Worm (Caenorhabditis elegans) whole organism, mixed stage, embryonic: ENCODE data around the gene C05B5.11.

Experiments
- M03D4.4 ChIP-seq: sonication (generic microtip); optimal IDR thresholded peaks from 2 replicates; lab custom pipeline; 2017; ENCODE audit warnings: mild to moderate bottlenecking, missing genetic modification characterization, missing compliant biosample characterization
- blmp-1 ChIP-seq: fragments of 150-350 bp; optimal IDR thresholded peaks from 2 replicates; lab custom pipeline; 2014; ENCODE audit warnings: missing biosample characterization, missing genetic modification characterization
- ceh-43 ChIP-seq: fragments of 200-800 bp; sonication (Bioruptor generic); optimal IDR thresholded peaks from 2 replicates; lab custom pipeline; 2018; ENCODE audit warnings: mild to moderate bottlenecking, missing genetic modification characterization, moderate library complexity, missing compliant biosample characterization
- ceh-83 ChIP-seq: fragments of 200-800 bp; sonication (Bioruptor generic); optimal IDR thresholded peaks from 2 replicates; lab custom pipeline; 2018; ENCODE audit warnings: mild to moderate bottlenecking, missing genetic modification characterization, missing compliant biosample characterization
- ces-1 ChIP-seq: fragments of 150-350 bp; optimal IDR thresholded peaks from 2 replicates; lab custom pipeline; 2014; ENCODE audit warnings: missing biosample characterization, missing genetic modification reagents, missing genetic modification characterization
- cnd-1 ChIP-seq: fragments of 200-800 bp; sonication (Bioruptor generic); optimal IDR thresholded peaks from 2 replicates; lab custom pipeline; 2018; ENCODE audit warnings: mild to moderate bottlenecking, missing genetic modification characterization, missing compliant biosample characterization
- elt-3 ChIP-seq: fragments of 150-350 bp; optimal IDR thresholded peaks from 2 replicates; lab custom pipeline; 2014; ENCODE audit warnings: missing biosample characterization, missing genetic modification characterization
- flh-1 ChIP-seq: fragments of 200-800 bp; sonication (Bioruptor generic); optimal IDR thresholded peaks from 2 replicates; lab custom pipeline; 2018; ENCODE audit warnings: mild to moderate bottlenecking, missing genetic modification characterization, moderate library complexity, missing compliant biosample characterization
- hlh-1 ChIP-seq: fragments of 150-350 bp; optimal IDR thresholded peaks from 2 replicates; lab custom pipeline; 2014; ENCODE audit warnings: missing biosample characterization, missing genetic modification reagents, missing genetic modification characterization
- lin-13 ChIP-seq: fragments of 150-350 bp; optimal IDR thresholded peaks from 2 replicates; lab custom pipeline; 2014; ENCODE audit warnings: missing biosample characterization, missing genetic modification characterization
- lin-32 ChIP-seq: fragments of 200-800 bp; sonication (Bioruptor generic); optimal IDR thresholded peaks from 2 replicates; lab custom pipeline; 2018; ENCODE audit warnings: mild to moderate bottlenecking, missing genetic modification characterization, missing compliant biosample characterization
- lsy-2 ChIP-seq: fragments of 150-350 bp; optimal IDR thresholded peaks from 2 replicates; lab custom pipeline; 2014; ENCODE audit warnings: missing biosample characterization, missing genetic modification characterization
- mab-5 ChIP-seq: fragments of 150-350 bp; optimal IDR thresholded peaks from 2 replicates; lab custom pipeline; 2014; ENCODE audit warnings: missing biosample characterization, missing genetic modification characterization
- mep-1 ChIP-seq: fragments of 150-350 bp; optimal IDR thresholded peaks from 2 replicates; lab custom pipeline; 2017; ENCODE audit warnings: missing biosample characterization, missing genetic modification reagents, missing genetic modification characterization, inconsistent platforms
- mls-2 ChIP-seq: sonication (generic microtip); optimal IDR thresholded peaks from 2 replicates; lab custom pipeline; 2016; ENCODE audit warnings: mild to moderate bottlenecking, missing genetic modification characterization, moderate library complexity, missing compliant biosample characterization
- nhr-2 ChIP-seq: fragments of 150-350 bp; optimal IDR thresholded peaks from 2 replicates; lab custom pipeline; 2014; ENCODE audit warnings: missing biosample characterization, missing genetic modification characterization
- nhr-237 ChIP-seq: fragments of 150-350 bp; optimal IDR thresholded peaks from 2 replicates; lab custom pipeline; 2014; ENCODE audit warnings: missing biosample characterization, missing genetic modification characterization
- nhr-76 ChIP-seq: sonication (generic microtip); optimal IDR thresholded peaks from 2 replicates; lab custom pipeline; 2017; ENCODE audit warnings: missing biosample characterization, missing genetic modification characterization
- pha-4 ChIP-seq: fragments of 150-350 bp; optimal IDR thresholded peaks from 2 replicates; lab custom pipeline; 2018; ENCODE audit warnings: missing biosample characterization, missing genetic modification reagents, missing genetic modification characterization
- sem-2 ChIP-seq: fragments of 200-800 bp; sonication (Bioruptor generic); optimal IDR thresholded peaks from 2 replicates; lab custom pipeline; 2018; ENCODE audit warnings: mild to moderate bottlenecking, missing genetic modification characterization, missing compliant biosample characterization
- unc-39 ChIP-seq: fragments of 150-350 bp; optimal IDR thresholded peaks from 2 replicates; lab custom pipeline; 2014; ENCODE audit warnings: missing biosample characterization, missing genetic modification characterization
- unc-62 ChIP-seq: fragments of 150-350 bp; optimal IDR thresholded peaks from 2 replicates; lab custom pipeline; 2014; ENCODE audit warnings: missing biosample characterization, missing genetic modification reagents, missing genetic modification characterization
- zip-8 ChIP-seq: fragments of 150-350 bp; optimal IDR thresholded peaks from 2 replicates; lab custom pipeline; 2014; ENCODE audit warnings: missing biosample characterization, missing genetic modification characterization
- ztf-11 ChIP-seq: fragments of 150-350 bp; optimal IDR thresholded peaks from 2 replicates; lab custom pipeline; 2014; ENCODE audit warnings: missing biosample characterization, missing genetic modification characterization

C05B5.11 gene

DNA sequence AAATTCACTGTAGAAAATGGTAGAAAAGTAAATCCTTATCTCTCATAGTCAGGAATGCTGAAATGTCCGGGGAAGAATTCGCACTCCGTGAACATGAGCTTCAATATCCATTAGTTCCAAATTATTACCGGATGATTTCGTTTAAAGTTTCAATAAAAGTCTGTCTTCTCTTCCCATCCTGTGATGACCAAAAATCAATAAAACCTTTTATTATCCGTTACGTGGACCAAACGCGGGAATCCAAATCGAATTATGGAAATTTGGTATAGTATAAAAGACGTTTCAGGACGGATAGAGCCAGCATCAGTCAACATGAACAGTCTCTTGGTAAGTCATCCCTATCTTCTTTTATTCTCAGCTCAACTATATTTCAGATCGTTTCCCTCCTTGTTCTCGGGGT is at the start of gene C05B5.11:
Gene C05B5.11, plus strand, starts transcription at position 301 of the 400 bp plus-strand sequence.
- TF ChIP-seq cnd-1 (no peak), elt-3 (no peak), nhr-237 (tag; lab: Kevin White, UChicago) (no peak), lin-13 (tag; lab: Kevin White, UChicago) (no peak)

DNA sequence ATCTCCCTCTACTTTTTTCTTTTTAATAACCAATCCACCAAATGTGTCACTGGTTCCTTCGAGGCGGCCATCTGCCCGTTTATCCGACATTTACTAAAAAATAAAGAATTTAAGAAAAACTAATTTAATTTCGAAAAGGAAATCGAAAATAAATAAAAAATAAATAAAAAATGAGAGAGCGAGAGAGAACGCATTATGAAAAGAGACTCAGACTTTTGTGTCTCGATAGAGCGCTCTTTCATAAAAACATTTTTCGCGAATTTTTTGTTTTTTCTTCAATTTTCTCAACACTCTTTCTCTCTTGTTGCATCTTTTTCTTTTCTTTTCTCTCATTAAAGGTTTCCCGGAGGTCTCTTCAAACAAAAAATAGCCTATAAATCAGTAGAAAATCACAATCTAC is 48.2 kb upstream of the C05B5.11 start, which contains the start of gene mog-1:
Gene mog-1, minus strand, starts transcription at position 93 of the 400 bp plus-strand sequence.
- TF ChIP-seq lsy-2 (tag; lab: Kevin White, UChicago) (peak; percentile 36), ces-1 (GFP tag; lab: Kevin White, UChicago) (peak; percentile 50), elt-3 (no peak), ztf-11 (tag; lab: Kevin White, UChicago) (no peak)

DNA sequence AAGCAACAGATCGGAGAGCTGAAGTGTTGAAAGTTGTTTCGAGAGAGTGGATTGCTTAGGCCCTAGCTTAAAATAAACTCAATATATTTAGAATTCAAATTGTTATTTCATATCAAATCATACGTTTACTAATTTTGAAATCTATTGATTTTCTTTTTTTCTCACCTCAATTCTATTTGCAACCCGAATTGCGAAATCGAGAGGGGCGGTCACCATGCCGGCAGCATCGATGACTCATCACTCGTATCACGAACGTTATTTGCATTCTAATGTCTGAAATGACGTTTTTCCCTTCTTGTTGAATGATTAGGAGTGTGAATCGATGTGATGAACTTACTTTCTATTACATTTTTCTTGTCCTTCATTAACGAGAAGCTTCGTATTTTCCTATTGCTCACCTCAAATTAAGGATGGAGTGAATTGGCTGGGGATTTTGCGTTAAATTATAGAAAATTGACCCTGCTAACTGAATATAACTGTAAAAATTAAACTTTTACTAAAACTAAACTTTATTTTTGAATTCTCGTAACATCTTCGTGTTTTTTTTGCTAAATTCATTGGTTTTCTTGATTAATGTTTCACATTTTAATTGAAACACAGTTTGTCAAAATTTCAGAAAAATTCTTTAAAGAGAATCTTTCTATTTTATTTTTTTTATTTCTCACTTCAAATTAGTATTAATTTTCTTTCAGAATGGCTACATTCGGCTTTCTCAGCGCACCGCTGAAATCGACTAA is 47.5 kb upstream of the C05B5.11 start, which contains the start of gene alx-1:
Gene alx-1, plus strand, starts transcription at position 687 of the 737 bp plus-strand sequence.
- TF ChIP-seq sem-2 (GFP tag; lab: Kevin White, UChicago) (no peak), ztf-11 (tag; lab: Kevin White, UChicago) (no peak), mep-1 (tag; lab: Kevin White, UChicago) (no peak), nhr-76 (tag; lab: Kevin White, UChicago) (no peak), blmp-1 (tag; lab: Kevin White, UChicago) (no peak), pha-4 (tag; lab: Kevin White, UChicago) (no peak), nhr-2 (no peak)

DNA sequence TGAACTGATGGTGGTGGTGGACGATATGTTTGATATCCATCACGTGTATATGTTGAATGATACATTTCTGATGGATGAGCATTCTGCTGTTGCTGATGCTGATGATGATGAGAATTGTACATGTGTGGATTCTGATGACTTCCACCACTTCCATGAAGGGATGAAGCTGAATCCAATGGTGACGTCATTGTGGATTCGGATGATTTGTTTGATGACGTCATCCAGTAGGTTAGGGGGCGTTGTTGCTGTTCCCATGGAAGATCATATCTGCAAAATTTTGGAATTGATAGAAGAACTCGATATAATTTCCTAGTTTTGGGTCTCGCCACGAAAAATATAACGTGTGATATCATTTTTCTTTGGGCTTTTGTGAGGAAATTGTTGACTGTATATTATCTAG is 40.9 kb upstream of the C05B5.11 start:
- TF ChIP-seq nhr-2 (no peak), zip-8 (tag; lab: Kevin White, UChicago) (peak; percentile 97)

DNA sequence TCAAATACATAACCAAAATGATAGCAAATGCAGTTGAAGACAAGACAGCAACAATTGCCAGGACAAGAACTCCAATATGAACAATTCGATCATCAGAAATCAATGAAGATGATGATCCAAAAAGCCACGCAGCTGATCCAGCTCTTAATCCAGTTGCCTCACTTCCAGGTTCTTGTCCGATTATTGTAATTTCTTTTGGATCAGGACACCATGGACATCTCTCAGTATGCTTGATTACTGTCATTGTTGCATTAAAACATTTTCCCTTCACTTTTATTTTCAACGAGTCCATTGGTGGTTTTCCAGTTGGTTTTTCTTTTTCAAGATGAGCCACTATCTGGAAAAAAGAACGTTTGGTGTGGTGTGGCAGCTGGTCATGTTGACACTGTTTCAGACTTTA is 39.9 kb upstream of the C05B5.11 start:
- no peak for TF ChIP-seq ceh-83 (GFP tag; lab: Kevin White, UChicago)
- no peak for TF ChIP-seq elt-3
- no peak for TF ChIP-seq M03D4.4
- TF ChIP-seq cnd-1: no peak
- TF ChIP-seq mab-5 (tag; lab: Kevin White, UChicago): no peak

DNA sequence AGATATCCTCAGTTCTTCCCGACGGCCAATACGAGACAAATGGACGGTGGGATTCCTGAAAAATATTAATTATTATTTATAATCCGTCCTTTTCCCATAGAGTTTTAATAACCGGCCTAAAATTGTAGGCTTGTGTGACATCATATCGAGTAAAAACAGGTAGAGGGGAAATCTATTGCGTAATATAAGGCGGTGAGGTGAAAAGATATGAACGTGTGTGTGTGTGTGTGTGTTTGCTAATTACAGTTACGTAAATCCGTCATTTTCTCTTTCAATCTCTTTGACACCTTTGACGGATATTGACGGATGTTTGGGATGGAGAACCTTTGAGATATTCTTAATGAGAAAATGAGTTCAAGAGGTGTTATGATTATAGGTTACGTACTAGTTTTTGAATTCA is 38.9 kb upstream of the C05B5.11 start:
- TF ChIP-seq ces-1 (GFP tag; lab: Kevin White, UChicago): no peak
- TF ChIP-seq zip-8 (tag; lab: Kevin White, UChicago): peak; percentile 99
- peak; percentile 13 for TF ChIP-seq cnd-1
- TF ChIP-seq nhr-2: peak; percentile 92
- TF ChIP-seq flh-1 (GFP tag; lab: Kevin White, UChicago): no peak
- TF ChIP-seq ceh-43 (GFP tag; lab: Kevin White, UChicago): peak; percentile 32
- TF ChIP-seq mls-2: peak; percentile 12
- peak; percentile 65 for TF ChIP-seq unc-62 (GFP tag; lab: Kevin White, UChicago)
- no peak for TF ChIP-seq unc-39 (tag; lab: Kevin White, UChicago)
- TF ChIP-seq nhr-237 (tag; lab: Kevin White, UChicago): peak; percentile 8

DNA sequence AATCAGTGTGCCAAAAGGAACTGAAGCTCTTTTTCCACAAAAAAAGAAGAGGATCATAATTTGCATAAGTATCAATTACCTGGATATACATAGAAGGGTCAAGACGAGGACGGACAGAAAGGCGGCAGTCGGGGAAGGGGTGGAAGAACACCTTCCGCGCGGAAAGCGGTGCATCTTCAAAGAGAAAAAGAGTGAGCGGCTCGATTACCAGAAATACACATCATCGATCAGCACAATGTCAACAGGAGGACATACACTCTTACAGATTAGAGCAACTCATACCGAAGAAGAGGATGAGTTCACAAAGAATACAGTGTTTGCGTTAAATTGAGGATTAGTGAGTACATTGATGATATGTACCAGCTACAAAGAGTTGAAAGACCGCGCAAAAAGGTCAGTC is 34.9 kb upstream of the C05B5.11 start:
- TF ChIP-seq elt-3: no peak
- TF ChIP-seq nhr-2: peak; percentile 77

DNA sequence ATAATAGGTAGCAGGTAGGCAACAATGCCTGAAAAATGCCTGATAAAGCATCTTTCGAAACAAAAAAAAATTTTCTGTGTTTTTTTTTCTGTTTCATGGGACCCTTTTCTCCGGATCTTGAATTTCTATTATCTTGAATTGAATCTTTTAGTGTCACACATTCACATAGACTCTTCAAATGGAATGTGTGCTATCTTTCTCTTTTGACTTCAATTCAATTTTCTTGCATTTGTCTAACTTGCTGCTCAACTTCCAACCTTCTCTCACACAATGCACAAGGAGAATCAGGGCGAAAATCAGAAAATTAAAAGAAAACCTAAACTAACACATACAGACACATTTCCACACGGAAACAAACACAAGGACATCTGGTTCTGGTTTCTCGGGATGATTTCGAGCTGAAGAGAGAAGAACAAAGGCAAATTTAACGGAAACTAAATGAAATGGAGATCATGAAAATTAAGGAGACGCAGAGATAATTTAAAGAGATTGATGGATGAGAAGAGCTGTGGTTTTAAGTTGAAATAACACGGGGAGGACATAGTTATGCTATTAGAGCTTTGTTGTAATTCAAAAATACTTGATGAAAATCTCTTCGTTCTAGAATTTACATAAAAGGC is 32.0 kb upstream of the C05B5.11 start:
- TF ChIP-seq ces-1 (GFP tag; lab: Kevin White, UChicago) (peak; percentile 66), M03D4.4 (no peak)

DNA sequence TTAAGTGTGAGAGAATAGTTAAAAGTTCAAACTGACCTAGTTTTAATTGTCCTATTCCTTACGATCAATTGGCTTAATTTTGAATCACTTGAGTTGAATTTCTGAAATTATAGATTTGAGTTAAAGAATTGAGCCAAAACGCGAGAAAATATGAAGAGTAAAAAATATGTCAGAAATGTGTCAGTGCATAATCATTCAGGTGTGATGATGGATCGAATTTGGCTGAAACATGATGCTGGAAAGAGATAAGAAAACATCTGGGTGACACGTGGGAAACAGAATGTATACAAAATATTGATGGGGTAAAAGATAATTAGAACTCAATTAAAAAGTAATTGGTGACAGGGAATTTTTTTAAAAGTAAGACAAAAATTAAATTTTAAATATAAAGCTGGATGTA is 30.5 kb upstream of the C05B5.11 start, which contains the start of gene R10E12.2:
Gene R10E12.2, minus strand, starts transcription at position 101 of the 400 bp plus-strand sequence.
- no peak for TF ChIP-seq cnd-1
- no peak for TF ChIP-seq unc-62 (GFP tag; lab: Kevin White, UChicago)
- no peak for TF ChIP-seq lin-32
- no peak for TF ChIP-seq ces-1 (GFP tag; lab: Kevin White, UChicago)
- TF ChIP-seq nhr-237 (tag; lab: Kevin White, UChicago): no peak
- no peak for TF ChIP-seq hlh-1 (tag; lab: Kevin White, UChicago)
- TF ChIP-seq, all 35 proteins: peak for 0
